Worm (Caenorhabditis elegans) whole organism, L4 larva: ENCODE data around the gene F41E7.6.

Source experiments
- ama-1 ChIP-seq: fragments of 150-350 bp; optimal IDR thresholded peaks from 2 replicates; lab custom pipeline; 2014; ENCODE audit warnings: inconsistent platforms, mixed read lengths
- dmd-9 ChIP-seq: fragments of 200-800 bp; sonication (Bioruptor generic); IDR thresholded peaks from 2 replicates; pipeline ENCODE4 v1.3.6; 2022; ENCODE audit warnings: missing genetic modification reagents, missing genetic modification characterization, missing compliant biosample characterization
- fkh-10 ChIP-seq: fragments of 150-350 bp; optimal IDR thresholded peaks from 2 replicates; lab custom pipeline; 2014; ENCODE audit warnings: missing biosample characterization, missing genetic modification reagents, missing genetic modification characterization
- lin-13 ChIP-seq: fragments of 150-350 bp; optimal IDR thresholded peaks from 2 replicates; lab custom pipeline; 2014; ENCODE audit warnings: missing biosample characterization, missing genetic modification reagents, missing genetic modification characterization
- nhr-11 ChIP-seq: fragments of 150-350 bp; optimal IDR thresholded peaks from 2 replicates; lab custom pipeline; 2014; ENCODE audit warnings: missing biosample characterization, missing genetic modification characterization
- nhr-28 ChIP-seq: fragments of 150-350 bp; optimal IDR thresholded peaks from 2 replicates; lab custom pipeline; 2014; ENCODE audit warnings: missing biosample characterization, missing genetic modification characterization
- php-3 ChIP-seq: fragments of 200-800 bp; sonication (Bioruptor generic); IDR thresholded peaks from 2 replicates; pipeline ENCODE4 v1.3.6; 2022; ENCODE audit warnings: missing genetic modification reagents, missing genetic modification characterization, missing compliant biosample characterization
- saeg-2 ChIP-seq: fragments of 200-800 bp; sonication (Bioruptor generic); IDR thresholded peaks from 2 replicates; pipeline ENCODE4 v1.3.6; 2022; ENCODE audit warnings: missing genetic modification reagents, missing genetic modification characterization, missing compliant biosample characterization
- skn-1 ChIP-seq: fragments of 150-350 bp; optimal IDR thresholded peaks from 2 replicates; lab custom pipeline; 2014; ENCODE audit warnings: missing biosample characterization, missing genetic modification characterization

DNA sequence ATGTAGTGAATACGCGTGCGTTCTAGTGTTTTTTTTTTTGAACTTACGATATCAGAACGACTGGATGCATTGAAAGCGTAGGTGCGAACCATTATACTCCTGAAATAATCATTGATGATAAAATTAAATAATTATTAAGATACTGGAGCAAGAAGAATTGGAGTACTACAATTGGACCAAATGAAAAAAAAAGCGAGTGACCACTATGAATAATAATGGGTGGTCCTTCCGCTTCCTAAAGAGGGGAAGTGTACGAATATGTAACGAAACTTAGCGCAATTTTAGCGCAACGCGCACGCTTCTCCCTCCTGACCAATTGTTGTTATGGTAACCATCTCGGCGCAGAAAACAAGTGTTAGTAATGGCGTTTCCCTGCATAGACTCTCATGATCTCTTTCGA is 5.6 kb upstream of the F41E7.6 start, which contains the start of gene F41E7.9:
- TF ChIP-seq dmd-9 (GFP tag; lab: Robert Waterston, UW) = no peak
- no peak for TF ChIP-seq fkh-10 (GFP tag; lab: Kevin White, UChicago)
- TF ChIP-seq nhr-28 (tag; lab: Kevin White, UChicago) = no peak
- TF ChIP-seq ama-1 (lab: Kevin White, UChicago) = no peak
- TF ChIP-seq saeg-2 (GFP tag; lab: Robert Waterston, UW) = no peak
- TF ChIP-seq nhr-11 (tag; lab: Kevin White, UChicago) = no peak
- no peak for TF ChIP-seq lin-13 (GFP tag; lab: Kevin White, UChicago)
- no peak for TF ChIP-seq skn-1 (tag; lab: Kevin White, UChicago)
- TF ChIP-seq php-3 (GFP tag; lab: Robert Waterston, UW) = no peak
